Worm (Caenorhabditis elegans): Measurements from ENCODE around the gene C09B8.8.

The C09B8.8 gene

DNA sequence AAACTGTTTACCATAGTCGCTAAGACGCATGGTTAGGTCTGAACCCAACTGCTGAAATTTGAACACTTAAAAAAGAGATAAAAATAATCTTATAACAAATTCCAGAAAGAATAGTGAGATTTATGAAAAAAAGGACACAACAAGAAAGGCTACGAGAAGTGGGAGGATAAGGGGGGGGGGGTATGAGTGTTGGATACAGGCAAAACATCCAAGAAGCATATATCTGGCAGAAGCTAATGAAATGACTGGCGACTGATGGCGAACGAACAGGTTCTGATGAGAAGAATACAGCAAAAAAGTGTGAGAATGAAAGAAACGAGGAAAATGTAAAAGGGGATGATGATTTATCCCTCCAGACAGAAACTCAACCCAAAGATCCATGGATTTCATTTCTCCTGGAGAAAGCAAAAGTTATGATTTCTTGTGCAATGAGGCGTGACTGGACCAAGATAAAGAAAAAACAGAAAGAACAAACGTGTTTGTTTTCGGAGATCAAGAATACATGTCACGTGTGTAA is 50.7 kb downstream of the C09B8.8 start, which contains the start of gene ptr-4:
ptr-4 (minus strand) TSS at position 51 of the 517 bp plus-strand sequence.
- TF ChIP-seq ccch-3 (GFP tag; optimal IDR thresholded peaks at IDR 0.05) = no peak
- TF ChIP-seq athp-1 (tag; optimal IDR thresholded peaks at IDR 0.05) = no peak
- no peak for TF ChIP-seq F52B5.7 (tag; optimal IDR thresholded peaks at IDR 0.05)
- TF ChIP-seq egl-44 (GFP tag; IDR thresholded peaks at IDR 0.05) = no peak
- no peak for TF ChIP-seq dpl-1 (GFP tag; optimal IDR thresholded peaks at IDR 0.05)
- no peak for TF ChIP-seq unc-62 (GFP tag; optimal IDR thresholded peaks at IDR 0.05)
- TF ChIP-seq Y53F4B.3 (GFP tag; IDR thresholded peaks at IDR 0.05) = no peak
- TF ChIP-seq attf-3 (GFP tag; conservative IDR thresholded peaks at IDR 0.05) = no peak
- TF ChIP-seq hmg-20 (GFP tag; IDR thresholded peaks at IDR 0.05) = no peak
- no peak for TF ChIP-seq ztf-28 (GFP tag; IDR thresholded peaks at IDR 0.05)
- TF ChIP-seq tbx-9 (tag; optimal IDR thresholded peaks at IDR 0.05; ENCODE audit: borderline replicate concordance) = no peak
- TF ChIP-seq nhr-179 (tag; optimal IDR thresholded peaks at IDR 0.05) = no peak
- TF ChIP-seq efl-1 (GFP tag; optimal IDR thresholded peaks at IDR 0.05) = no peak
- TF ChIP-seq ZK185.1 (tag; optimal IDR thresholded peaks at IDR 0.05; ENCODE audit: poor library complexity, severe bottlenecking) = no peak
- no peak for TF ChIP-seq ztf-3 (GFP tag; optimal IDR thresholded peaks at IDR 0.05)
- no peak for TF ChIP-seq dox-1 (GFP tag; IDR thresholded peaks at IDR 0.05)
- TF ChIP-seq tbp1 (GFP tag; optimal IDR thresholded peaks at IDR 0.05) = no peak

DNA sequence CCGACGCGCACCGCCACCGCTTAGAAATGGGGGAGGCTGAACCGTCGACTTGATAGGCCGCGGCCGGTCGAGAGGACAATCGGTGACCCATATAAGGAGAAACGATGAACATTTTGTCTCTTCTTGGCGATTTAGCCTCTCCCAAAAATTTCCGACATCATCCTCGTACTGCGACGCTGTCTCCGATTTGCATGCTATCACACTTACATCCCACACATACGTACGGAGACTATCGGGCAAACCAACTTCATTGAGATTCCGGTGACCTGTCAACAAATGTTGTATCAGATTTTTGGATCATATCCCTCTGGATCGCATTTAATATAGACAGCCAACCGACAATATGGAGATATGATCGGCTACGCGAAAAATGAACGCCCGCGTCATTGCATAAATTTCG is 51.3 kb downstream of the C09B8.8 start:
- no peak for TF ChIP-seq egl-18 (GFP tag; IDR thresholded peaks at IDR 0.05)
- no peak for TF ChIP-seq Y67H2A.10 (GFP tag; conservative IDR thresholded peaks at IDR 0.05)
